Worm (Caenorhabditis elegans) whole organism, late embryonic: Measurements from ENCODE around the gene irld-67.

Experiments
- C38D4.7 ChIP-seq: fragments of 200-800 bp; sonication (Bioruptor generic); optimal IDR thresholded peaks from 2 replicates; lab custom pipeline; 2018; ENCODE audit warnings: mild to moderate bottlenecking, missing genetic modification characterization, moderate library complexity, missing compliant biosample characterization
- K09A11.1 ChIP-seq: sonication (generic microtip); optimal IDR thresholded peaks from 2 replicates; lab custom pipeline; 2017; ENCODE audit warnings: antibody characterized with exemption, mild to moderate bottlenecking, missing genetic modification characterization, missing compliant biosample characterization; ENCODE audit not compliant: insufficient read depth
- Y22D7AL.16 ChIP-seq: sonication (generic microtip); optimal IDR thresholded peaks from 2 replicates; lab custom pipeline; 2016; ENCODE audit warnings: missing genetic modification characterization, missing compliant biosample characterization
- ahr-1 ChIP-seq: sonication (generic microtip); optimal IDR thresholded peaks from 2 replicates; lab custom pipeline; 2016; ENCODE audit warnings: missing genetic modification characterization, missing compliant biosample characterization
- ceh-14 ChIP-seq: sonication (generic microtip); optimal IDR thresholded peaks from 2 replicates; lab custom pipeline; 2016; ENCODE audit warnings: missing genotype, missing genetic modification characterization, missing compliant biosample characterization
- ceh-18 ChIP-seq: sonication (generic microtip); optimal IDR thresholded peaks from 2 replicates; lab custom pipeline; 2016; ENCODE audit warnings: missing genetic modification characterization, missing compliant biosample characterization
- ceh-2 ChIP-seq: sonication (generic microtip); optimal IDR thresholded peaks from 2 replicates; lab custom pipeline; 2016; ENCODE audit warnings: missing genotype, missing genetic modification characterization, missing compliant biosample characterization
- ceh-22 ChIP-seq: sonication (generic microtip); optimal IDR thresholded peaks from 2 replicates; lab custom pipeline; 2017; ENCODE audit warnings: missing biosample characterization, missing genetic modification characterization
- ceh-30 ChIP-seq: fragments of 150-350 bp; optimal IDR thresholded peaks from 2 replicates; lab custom pipeline; 2014; ENCODE audit warnings: missing biosample characterization, missing genetic modification characterization
- ceh-31 ChIP-seq: sonication (generic microtip); optimal IDR thresholded peaks from 2 replicates; lab custom pipeline; 2016; ENCODE audit warnings: missing genetic modification characterization, missing compliant biosample characterization
- ceh-48 ChIP-seq: sonication (generic microtip); optimal IDR thresholded peaks from 2 replicates; lab custom pipeline; 2016; ENCODE audit warnings: missing genetic modification characterization, inconsistent platforms, missing compliant biosample characterization
- ceh-9 ChIP-seq: sonication (generic microtip); optimal IDR thresholded peaks from 2 replicates; lab custom pipeline; 2016; ENCODE audit warnings: mild to moderate bottlenecking, missing genetic modification characterization, inconsistent platforms, missing compliant biosample characterization
- che-1 ChIP-seq: sonication (generic microtip); optimal IDR thresholded peaks from 2 replicates; lab custom pipeline; 2016; ENCODE audit warnings: mild to moderate bottlenecking, missing genetic modification characterization, missing compliant biosample characterization
- dmd-4 ChIP-seq: sonication (generic microtip); optimal IDR thresholded peaks from 2 replicates; lab custom pipeline; 2016; ENCODE audit warnings: borderline replicate concordance, missing genetic modification characterization, missing compliant biosample characterization
- elt-2 ChIP-seq: sonication (generic microtip); optimal IDR thresholded peaks from 2 replicates; lab custom pipeline; 2016; ENCODE audit warnings: missing genetic modification reagents, missing genetic modification characterization, missing compliant biosample characterization
- elt-4 ChIP-seq: sonication (generic microtip); optimal IDR thresholded peaks from 2 replicates; lab custom pipeline; 2016; ENCODE audit warnings: missing genetic modification characterization, missing compliant biosample characterization
- ets-4 ChIP-seq: sonication (generic microtip); optimal IDR thresholded peaks from 2 replicates; lab custom pipeline; 2016; ENCODE audit warnings: missing genetic modification characterization, missing compliant biosample characterization
- eyg-1 ChIP-seq: sonication (generic microtip); optimal IDR thresholded peaks from 2 replicates; lab custom pipeline; 2016; ENCODE audit warnings: missing genotype, missing genetic modification characterization, missing compliant biosample characterization
- fax-1 ChIP-seq: sonication (generic microtip); optimal IDR thresholded peaks from 2 replicates; lab custom pipeline; 2016; ENCODE audit warnings: missing genotype, missing genetic modification characterization, missing compliant biosample characterization
- fkh-10 ChIP-seq: fragments of 150-350 bp; optimal IDR thresholded peaks from 2 replicates; lab custom pipeline; 2014; ENCODE audit warnings: missing biosample characterization, missing genetic modification reagents, missing genetic modification characterization
- gmeb-2 ChIP-seq: sonication (generic microtip); optimal IDR thresholded peaks from 2 replicates; lab custom pipeline; 2016; ENCODE audit warnings: missing genetic modification characterization, inconsistent platforms, missing compliant biosample characterization
- hlh-6 ChIP-seq: sonication (generic microtip); optimal IDR thresholded peaks from 2 replicates; lab custom pipeline; 2016; ENCODE audit warnings: missing genotype, missing genetic modification characterization, missing compliant biosample characterization
- hlh-8 ChIP-seq: sonication (generic microtip); optimal IDR thresholded peaks from 2 replicates; lab custom pipeline; 2016; ENCODE audit warnings: missing genotype, missing genetic modification characterization, missing compliant biosample characterization
- lim-6 ChIP-seq: sonication (generic microtip); optimal IDR thresholded peaks from 2 replicates; lab custom pipeline; 2016; ENCODE audit warnings: missing genetic modification characterization, missing compliant biosample characterization
- madf-2 ChIP-seq: sonication (generic microtip); optimal IDR thresholded peaks from 2 replicates; lab custom pipeline; 2017; ENCODE audit warnings: missing genetic modification characterization, missing compliant biosample characterization
- nfya-1 ChIP-seq: sonication (generic microtip); optimal IDR thresholded peaks from 2 replicates; lab custom pipeline; 2017; ENCODE audit warnings: missing genetic modification characterization, mild to moderate bottlenecking, missing compliant biosample characterization, antibody characterized with exemption, moderate library complexity
- nhr-11 ChIP-seq: fragments of 150-350 bp; optimal IDR thresholded peaks from 2 replicates; lab custom pipeline; 2014; ENCODE audit warnings: missing biosample characterization, missing genetic modification characterization
- npax-4 ChIP-seq: sonication (generic microtip); optimal IDR thresholded peaks from 2 replicates; lab custom pipeline; 2016; ENCODE audit warnings: missing genetic modification characterization, missing compliant biosample characterization
- odd-2 ChIP-seq: sonication (generic microtip); optimal IDR thresholded peaks from 2 replicates; lab custom pipeline; 2017; ENCODE audit warnings: antibody characterized with exemption, mild to moderate bottlenecking, missing genetic modification characterization, missing compliant biosample characterization
- pag-3 ChIP-seq: sonication (generic microtip); optimal IDR thresholded peaks from 2 replicates; lab custom pipeline; 2016; ENCODE audit warnings: missing compliant biosample characterization, missing genetic modification characterization, borderline replicate concordance
- pax-1 ChIP-seq: fragments of 150-350 bp; optimal IDR thresholded peaks from 2 replicates; lab custom pipeline; 2014; ENCODE audit warnings: missing biosample characterization, missing genetic modification characterization
- pqm-1 ChIP-seq: sonication (generic microtip); optimal IDR thresholded peaks from 2 replicates; lab custom pipeline; 2016; ENCODE audit warnings: missing genetic modification characterization, missing compliant biosample characterization
- ref-2 ChIP-seq: sonication (generic microtip); optimal IDR thresholded peaks from 2 replicates; lab custom pipeline; 2016; ENCODE audit warnings: missing genetic modification characterization, missing compliant biosample characterization
- rnt-1 ChIP-seq: sonication (generic microtip); optimal IDR thresholded peaks from 2 replicates; lab custom pipeline; 2016; ENCODE audit warnings: missing genetic modification characterization, missing compliant biosample characterization
- sdc-2 ChIP-seq: sonication (generic microtip); optimal IDR thresholded peaks from 2 replicates; lab custom pipeline; 2016; ENCODE audit warnings: missing genotype, missing genetic modification characterization, missing compliant biosample characterization
- sox-4 ChIP-seq: sonication (generic microtip); optimal IDR thresholded peaks from 2 replicates; lab custom pipeline; 2017; ENCODE audit warnings: mild to moderate bottlenecking, missing genetic modification characterization, inconsistent platforms, missing compliant biosample characterization
- syd-9 ChIP-seq: sonication (generic microtip); optimal IDR thresholded peaks from 2 replicates; lab custom pipeline; 2016; ENCODE audit warnings: mild to moderate bottlenecking, missing genetic modification characterization, moderate library complexity, missing compliant biosample characterization
- tbx-2 ChIP-seq: sonication (generic microtip); optimal IDR thresholded peaks from 2 replicates; lab custom pipeline; 2016; ENCODE audit warnings: missing genetic modification characterization, missing compliant biosample characterization
- tbx-7 ChIP-seq: sonication (generic microtip); optimal IDR thresholded peaks from 2 replicates; lab custom pipeline; 2016; ENCODE audit warnings: missing genotype, missing genetic modification characterization, missing compliant biosample characterization
- ttx-3 ChIP-seq: sonication (generic microtip); optimal IDR thresholded peaks from 2 replicates; lab custom pipeline; 2016; ENCODE audit warnings: missing genetic modification reagents, missing genetic modification characterization, missing compliant biosample characterization
- unc-3 ChIP-seq, 2 experiments: fragments of 200-800 bp in 1 of 2; sonication (Bioruptor generic) in 1 of 2; sonication (generic microtip) in 1 of 2; conservative IDR thresholded peaks in 1 of 2; optimal IDR thresholded peaks in 1 of 2; 2 replicates each; pipeline versions ENCODE4 v1.3.6 to Lab custom; 2016 to 2022; ENCODE audit warnings: missing compliant biosample characterization in 2 of 2, missing genetic modification characterization in 2 of 2, missing genetic modification reagents in 1 of 2
- unc-42 ChIP-seq: sonication (generic microtip); optimal IDR thresholded peaks from 2 replicates; lab custom pipeline; 2016; ENCODE audit warnings: missing genotype, missing genetic modification characterization, missing compliant biosample characterization
- ztf-16 ChIP-seq: sonication (generic microtip); optimal IDR thresholded peaks from 2 replicates; lab custom pipeline; 2017; ENCODE audit warnings: missing genetic modification characterization, missing compliant biosample characterization

The irld-67 gene

ce11 chrII:2903748-2904147, 30.5 kb downstream of the irld-67 start:
- no peak for TF ChIP-seq dmd-4 (tag; lab: Kevin White, UChicago)
- no peak for TF ChIP-seq pag-3
- TF ChIP-seq pax-1 (tag; lab: Kevin White, UChicago): no peak
- no peak for TF ChIP-seq ref-2

ce11 chrII:2901158-2901557, 33.1 kb downstream of the irld-67 start:
- TF ChIP-seq ceh-22 (tag; lab: Kevin White, UChicago): no peak
- no peak for TF ChIP-seq lim-6 (tag; lab: Kevin White, UChicago)
- TF ChIP-seq ceh-48 (tag; lab: Kevin White, UChicago): peak; percentile 59
- TF ChIP-seq che-1 (tag; lab: Kevin White, UChicago): no peak

ce11 chrII:2900248-2900647, 34.0 kb downstream of the irld-67 start, which contains the start of gene ubc-26:
ubc-26 (minus strand) TSS chrII:2900348.
- TF ChIP-seq sox-4 (no peak), elt-2 (no peak), ztf-16 (tag; lab: Kevin White, UChicago) (no peak), Y22D7AL.16 (no peak), ref-2 (no peak), elt-4 (tag; lab: Kevin White, UChicago) (no peak), madf-2 (tag; lab: Kevin White, UChicago) (no peak), lim-6 (tag; lab: Kevin White, UChicago) (no peak), syd-9 (tag; lab: Kevin White, UChicago) (no peak), tbx-2 (tag; lab: Kevin White, UChicago) (no peak), hlh-8 (tag; lab: Kevin White, UChicago) (no peak), K09A11.1 (tag; lab: Kevin White, UChicago) (no peak)

- TF ChIP-seq K09A11.1 (tag; lab: Kevin White, UChicago) (no peak), Y22D7AL.16 (no peak), eyg-1 (tag; lab: Kevin White, UChicago) (no peak), ceh-22 (tag; lab: Kevin White, UChicago) (no peak), ceh-30 (tag; lab: Kevin White, UChicago) (no peak), ttx-3 (tag; lab: Kevin White, UChicago) (no peak), rnt-1 (no peak), C38D4.7 (GFP tag; lab: Kevin White, UChicago) (no peak), ceh-31 (tag; lab: Kevin White, UChicago) (no peak), gmeb-2 (no peak), pqm-1 (tag; lab: Kevin White, UChicago) (no peak), elt-2 (no peak), npax-4 (tag; lab: Kevin White, UChicago) (no peak), ets-4 (tag; lab: Kevin White, UChicago) (no peak), ceh-2 (tag; lab: Kevin White, UChicago) (no peak), dmd-4 (tag; lab: Kevin White, UChicago) (no peak)
These were observed 40.0 kb downstream of the irld-67 start, which contains the start of gene sqv-2 for ce11 chrII:2894295-2894694. sqv-2 (minus strand) TSS chrII:2894395.

- peak; percentile 57 for TF ChIP-seq ceh-18 (tag; lab: Kevin White, UChicago)
- TF ChIP-seq nhr-11 (tag; lab: Kevin White, UChicago): no peak
- peak; percentile 24 for TF ChIP-seq Y22D7AL.16
- TF ChIP-seq tbx-7 (tag; lab: Kevin White, UChicago): peak; percentile 94
- TF ChIP-seq ttx-3 (tag; lab: Kevin White, UChicago): no peak
- peak; percentile 92 for TF ChIP-seq rnt-1
- TF ChIP-seq ceh-14: peak; percentile 84
- no peak for TF ChIP-seq odd-2 (tag; lab: Kevin White, UChicago)
- peak; percentile 41 for TF ChIP-seq nfya-1 (tag; lab: Kevin White, UChicago)
- no peak for TF ChIP-seq ceh-30 (tag; lab: Kevin White, UChicago)
- TF ChIP-seq ahr-1 (tag; lab: Kevin White, UChicago): peak; percentile 13
- TF ChIP-seq hlh-6 (tag; lab: Kevin White, UChicago): peak; percentile 68
- peak; percentile 48 for TF ChIP-seq dmd-4 (tag; lab: Kevin White, UChicago)
- peak; percentile 65 for TF ChIP-seq unc-3 (GFP tag; conservative IDR thresholded peaks at IDR 0.05; lab: Robert Waterston, UW)
- TF ChIP-seq unc-3 (tag; optimal IDR thresholded peaks at IDR 0.05; lab: Kevin White, UChicago): no peak
- TF ChIP-seq fkh-10: no peak
- TF ChIP-seq unc-42 (tag; lab: Kevin White, UChicago): peak; percentile 70
- peak; percentile 44 for TF ChIP-seq fax-1 (tag; lab: Kevin White, UChicago)
- TF ChIP-seq lim-6 (tag; lab: Kevin White, UChicago): peak; percentile 92
- no peak for TF ChIP-seq sdc-2 (tag; lab: Kevin White, UChicago)
- no peak for TF ChIP-seq elt-4 (tag; lab: Kevin White, UChicago)
- peak; percentile 8 for TF ChIP-seq che-1 (tag; lab: Kevin White, UChicago)
- no peak for TF ChIP-seq ceh-9 (tag; lab: Kevin White, UChicago)
These were observed 45.2 kb downstream of the irld-67 start, which contains the start of gene pinn-1 for ce11 chrII:2888957-2889630. pinn-1 (minus strand) TSS chrII:2889007.
